Worm (Caenorhabditis elegans): ENCODE measurements around the gene M57.1.

M57.1 gene

ce11 chrIV:3532989-3533388 is 722 bp downstream of the M57.1 start (continued):
- TF ChIP-seq C16A3.4 (tag; optimal IDR thresholded peaks at IDR 0.05): peak; percentile 1
- TF ChIP-seq hlh-4 (tag; optimal IDR thresholded peaks at IDR 0.05): no peak
- TF ChIP-seq dsc-1 (tag; optimal IDR thresholded peaks at IDR 0.05): no peak
- no peak for TF ChIP-seq pqm-1 (tag; optimal IDR thresholded peaks at IDR 0.05)

DNA sequence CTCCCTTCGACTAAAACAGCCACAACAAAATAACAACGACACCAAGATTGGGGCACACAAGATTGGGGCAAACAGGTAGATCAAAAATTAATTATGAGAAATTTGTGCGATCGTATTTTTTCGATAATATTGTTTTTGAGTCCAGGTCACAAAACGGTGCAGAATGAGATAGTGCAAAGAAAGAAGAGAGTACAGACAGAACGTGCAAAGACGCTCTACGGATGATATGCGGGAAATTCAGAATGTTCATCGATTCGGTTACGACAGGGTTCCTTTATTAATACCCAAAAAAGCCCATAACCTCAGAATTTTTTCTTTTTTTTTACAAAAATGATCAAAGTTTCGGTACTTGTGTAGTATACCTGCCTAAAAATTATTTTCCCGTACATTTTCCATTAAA is 7.0 kb downstream of the M57.1 start:
- TF ChIP-seq lsy-2 (tag; optimal IDR thresholded peaks at IDR 0.05): peak in 1 of 2 experiments; percentile 56
- TF ChIP-seq sptf-1 (tag; optimal IDR thresholded peaks at IDR 0.05): no peak
- TF ChIP-seq tlp-1 (tag; optimal IDR thresholded peaks at IDR 0.05): no peak
- TF ChIP-seq dpl-1 (GFP tag; optimal IDR thresholded peaks at IDR 0.05): peak; percentile 17 to 53 (median 30)
- TF ChIP-seq elt-2 (tag; optimal IDR thresholded peaks at IDR 0.05): no peak
- peak; percentile 10 to 62 for TF ChIP-seq lin-35 (GFP tag; optimal IDR thresholded peaks at IDR 0.05)
- TF ChIP-seq unc-86 (tag; optimal IDR thresholded peaks at IDR 0.05): no peak
- peak; percentile 2 to 58 for TF ChIP-seq efl-1 (optimal IDR thresholded peaks at IDR 0.05)
- peak in 1 of 2 experiments; percentile 54 for TF ChIP-seq efl-1 (GFP tag; optimal IDR thresholded peaks at IDR 0.05 in 1 of 2)
- TF ChIP-seq nhr-47 (tag; optimal IDR thresholded peaks at IDR 0.05): no peak
- no peak for TF ChIP-seq lir-3 (tag; optimal IDR thresholded peaks at IDR 0.05; ENCODE audit: poor library complexity)
- TF ChIP-seq snu-23 (GFP tag; optimal IDR thresholded peaks at IDR 0.05): peak; percentile 16

DNA sequence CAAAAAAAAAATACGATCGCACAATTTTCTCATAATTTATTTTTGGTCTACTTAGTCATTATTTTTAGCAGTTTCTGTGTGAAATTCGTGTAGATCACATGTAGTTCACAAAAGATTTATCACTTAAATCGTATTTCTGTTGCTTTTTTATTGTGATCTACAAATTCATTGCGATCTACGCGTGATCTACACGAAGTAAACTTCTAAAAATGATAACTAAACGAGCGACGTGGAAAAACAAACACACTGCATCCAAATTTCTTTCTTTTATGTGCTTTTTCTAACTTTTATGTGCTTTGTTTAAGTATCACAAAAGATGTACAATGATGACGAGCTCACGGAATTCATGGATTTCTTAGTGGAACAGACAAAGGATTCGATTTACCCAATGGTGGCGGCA is 7.6 kb downstream of the M57.1 start, which contains the start of gene B0212.3:
Gene B0212.3, plus strand, starts transcription at position 301 of the 400 bp plus-strand sequence.
- TF ChIP-seq fkh-4 (tag; optimal IDR thresholded peaks at IDR 0.05; ENCODE audit: borderline replicate concordance) (no peak), unc-62 (GFP tag; optimal IDR thresholded peaks at IDR 0.05) (no peak), dsc-1 (tag; optimal IDR thresholded peaks at IDR 0.05) (no peak), unc-30 (tag; optimal IDR thresholded peaks at IDR 0.05) (no peak), snu-23 (GFP tag; optimal IDR thresholded peaks at IDR 0.05) (no peak), nhr-84 (tag; optimal IDR thresholded peaks at IDR 0.05) (no peak), aly-2 (tag; optimal IDR thresholded peaks at IDR 0.05) (no peak), sox-4 (tag; optimal IDR thresholded peaks at IDR 0.05) (no peak), ztf-11 (tag; optimal IDR thresholded peaks at IDR 0.05) (no peak), unc-86 (tag; optimal IDR thresholded peaks at IDR 0.05) (no peak), unc-130 (tag; optimal IDR thresholded peaks at IDR 0.05) (no peak), zag-1 (tag; optimal IDR thresholded peaks at IDR 0.05) (no peak), ets-5 (GFP tag; IDR thresholded peaks at IDR 0.05) (no peak), grh-1 (GFP tag; IDR thresholded peaks at IDR 0.05) (no peak), ama-1 (optimal IDR thresholded peaks at IDR 0.05) (no peak), aha-1 (tag; optimal IDR thresholded peaks at IDR 0.05) (no peak), nhr-19 (GFP tag; conservative IDR thresholded peaks at IDR 0.05) (no peak), ceh-88 (GFP tag; IDR thresholded peaks at IDR 0.05) (no peak), nhr-11 (tag; optimal IDR thresholded peaks at IDR 0.05) (no peak)

- TF ChIP-seq mef-2 (tag; optimal IDR thresholded peaks at IDR 0.05) (no peak), ets-5 (GFP tag; IDR thresholded peaks at IDR 0.05) (no peak), nhr-85 (tag) (no peak), nhr-28 (tag; optimal IDR thresholded peaks at IDR 0.05) (no peak), nhr-237 (tag; optimal IDR thresholded peaks at IDR 0.05) (no peak), grh-1 (GFP tag; IDR thresholded peaks at IDR 0.05) (no peak), fkh-4 (tag; optimal IDR thresholded peaks at IDR 0.05; ENCODE audit: borderline replicate concordance) (no peak), sup-37 (GFP tag; optimal IDR thresholded peaks at IDR 0.05) (no peak)
Observed at ce11 chrIV:3545060-3545459, 12.8 kb downstream of the M57.1 start.

DNA sequence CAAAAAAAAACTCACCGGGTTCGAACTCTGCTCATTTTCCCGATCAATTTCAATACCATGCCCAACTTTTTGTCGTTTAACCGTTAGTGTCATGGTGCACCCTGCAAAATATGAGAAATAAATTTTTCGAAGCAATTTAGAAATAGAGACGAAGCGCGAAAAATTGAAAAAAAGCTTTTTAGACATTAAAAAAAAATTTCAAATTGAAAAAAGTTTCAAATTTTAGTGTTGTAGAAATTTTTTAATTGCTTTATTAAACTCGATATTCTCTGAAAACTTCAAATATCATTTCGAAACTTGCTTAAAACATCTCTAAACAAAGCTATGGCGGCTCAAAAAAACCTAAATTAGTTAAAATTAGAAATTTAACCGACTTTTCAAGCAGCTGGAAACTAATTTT is 15.2 kb downstream of the M57.1 start, which contains the start of gene nstp-6:
Gene nstp-6, minus strand, starts transcription at position 101 of the 400 bp plus-strand sequence.
- TF ChIP-seq fkh-4 (tag; optimal IDR thresholded peaks at IDR 0.05; ENCODE audit: borderline replicate concordance): no peak
- no peak for TF ChIP-seq isw-1 (GFP tag; IDR thresholded peaks at IDR 0.05)
- TF ChIP-seq ceh-82 (tag; optimal IDR thresholded peaks at IDR 0.05): no peak
- no peak for TF ChIP-seq irx-1 (tag; optimal IDR thresholded peaks at IDR 0.05)
